Fruit fly (Drosophila melanogaster) whole organism, pupa: Measurements from ENCODE around the gene CG31792.

Source experiments
- CG10348 ChIP-seq: fragments of 200-800 bp; sonication (Bioruptor generic); IDR thresholded peaks from 2 replicates; pipeline ENCODE4 v1.3.6; 2022; ENCODE audit warnings: missing biosample characterization, missing genetic modification characterization
- CG12605 ChIP-seq: fragments of 200-800 bp; sonication (Bioruptor generic); IDR thresholded peaks from 2 replicates; pipeline ENCODE4 v1.3.6; 2022; ENCODE audit warnings: missing biosample characterization, missing genetic modification characterization
- CG13204 ChIP-seq: fragments of 200-800 bp; sonication (Bioruptor generic); optimal IDR thresholded peaks from 2 replicates; lab custom pipeline; 2018; ENCODE audit warnings: missing biosample characterization, mild to moderate bottlenecking, missing genetic modification characterization, moderate library complexity
- CG14655 ChIP-seq: fragments of 200-800 bp; sonication (Bioruptor generic); optimal IDR thresholded peaks from 3 replicates; lab custom pipeline; 2017; ENCODE audit warnings: mild to moderate bottlenecking, missing biosample characterization, missing genetic modification reagents, missing genetic modification characterization
- CG15710 ChIP-seq: fragments of 200-800 bp; sonication (Bioruptor generic); optimal IDR thresholded peaks from 2 replicates; lab custom pipeline; 2018; ENCODE audit warnings: missing biosample characterization, mild to moderate bottlenecking, missing genetic modification characterization, moderate library complexity
- CG17806 ChIP-seq: fragments of 200-800 bp; sonication (Bioruptor generic); optimal IDR thresholded peaks from 2 replicates; lab custom pipeline; 2018; ENCODE audit warnings: missing biosample characterization, mild to moderate bottlenecking, missing genetic modification characterization, moderate library complexity
- CG32121 ChIP-seq: fragments of 200-800 bp; sonication (Bioruptor generic); IDR thresholded peaks from 2 replicates; pipeline ENCODE4 v1.3.6; 2022; ENCODE audit warnings: missing biosample characterization, missing genetic modification characterization
- CG34367 ChIP-seq: fragments of 200-800 bp; sonication (Bioruptor generic); optimal IDR thresholded peaks from 2 replicates; lab custom pipeline; 2018; ENCODE audit warnings: missing biosample characterization, mild to moderate bottlenecking, missing genetic modification characterization
- CG4496 ChIP-seq: fragments of 200-800 bp; sonication (Bioruptor generic); IDR thresholded peaks from 3 replicates; pipeline ENCODE4 v1.3.6; 2022; ENCODE audit warnings: missing biosample characterization, missing genetic modification characterization
- CG8159 ChIP-seq: fragments of 200-800 bp; sonication (Bioruptor generic); optimal IDR thresholded peaks from 3 replicates; lab custom pipeline; 2018; ENCODE audit warnings: missing biosample characterization, mild to moderate bottlenecking, missing genetic modification characterization, moderate library complexity
- CG8301 ChIP-seq: fragments of 200-800 bp; sonication (Bioruptor generic); optimal IDR thresholded peaks from 2 replicates; lab custom pipeline; 2018; ENCODE audit warnings: missing biosample characterization, mild to moderate bottlenecking, missing genetic modification characterization
- CG9948 ChIP-seq: fragments of 200-800 bp; sonication (Bioruptor generic); optimal IDR thresholded peaks from 2 replicates; lab custom pipeline; 2018; ENCODE audit warnings: missing biosample characterization, mild to moderate bottlenecking, missing genetic modification characterization, moderate library complexity
- D1 ChIP-seq: fragments of 200-800 bp; sonication (Bioruptor generic); optimal IDR thresholded peaks from 2 replicates; lab custom pipeline; 2018; ENCODE audit warnings: missing biosample characterization, mild to moderate bottlenecking, missing genetic modification characterization, moderate library complexity
- EcR ChIP-seq: fragments of 200-800 bp; sonication (Bioruptor generic); optimal IDR thresholded peaks from 3 replicates; lab custom pipeline; 2019; ENCODE audit warnings: missing biosample characterization, missing genetic modification characterization, mild to moderate bottlenecking, moderate library complexity, missing genetic modification reagents
- Ets98B ChIP-seq: fragments of 200-800 bp; sonication (Bioruptor generic); IDR thresholded peaks from 2 replicates; pipeline ENCODE4 v1.3.6; 2022; ENCODE audit warnings: missing biosample characterization, missing genetic modification characterization
- Pif1A ChIP-seq: fragments of 200-800 bp; sonication (Bioruptor generic); optimal IDR thresholded peaks from 3 replicates; lab custom pipeline; 2016; ENCODE audit warnings: missing biosample characterization, missing genetic modification characterization
- Pif1B ChIP-seq: fragments of 200-800 bp; sonication (Bioruptor generic); optimal IDR thresholded peaks from 3 replicates; lab custom pipeline; 2016; ENCODE audit warnings: missing biosample characterization, missing genetic modification characterization
- Snoo ChIP-seq: fragments of 200-800 bp; sonication (Bioruptor generic); optimal IDR thresholded peaks from 3 replicates; lab custom pipeline; 2017; ENCODE audit warnings: missing biosample characterization, mild to moderate bottlenecking, missing genetic modification characterization, inconsistent platforms
- fd96Ca ChIP-seq: fragments of 200-800 bp; sonication (Bioruptor generic); IDR thresholded peaks from 3 replicates; pipeline ENCODE4 v1.3.6; 2022; ENCODE audit warnings: missing biosample characterization, missing genetic modification characterization
- gl ChIP-seq: fragments of 200-800 bp; sonication (Bioruptor generic); optimal IDR thresholded peaks from 2 replicates; lab custom pipeline; 2018; ENCODE audit warnings: missing biosample characterization, mild to moderate bottlenecking, missing genetic modification characterization
- rn ChIP-seq: fragments of 200-800 bp; sonication (Bioruptor generic); IDR thresholded peaks from 2 replicates; pipeline ENCODE4 v1.3.6; 2022; ENCODE audit warnings: missing biosample characterization, missing genetic modification characterization

The CG31792 gene

dm6 chr2L:18997148-18997547 is at the start of gene CG31792:
CG31792 (plus strand) TSS chr2L:18997448.
- TF ChIP-seq CG10348 (GFP tag; lab: Robert Waterston, UW), result no peak
- no peak for TF ChIP-seq CG15710

- TF ChIP-seq CG32121 (GFP tag; lab: Robert Waterston, UW) (peak; percentile 15; the same call in 1 of the 2 replicates), CG12605 (GFP tag; lab: Robert Waterston, UW) (no peak), EcR (peak; percentile 86)
- TF ChIP-seq, all 21 proteins: peak for 2
Measured at dm6 chr2L:18947515-18947998, 49.7 kb upstream of the CG31792 start.

- peak; percentile 86 for TF ChIP-seq CG34367 (tag; lab: Kevin White, UChicago)
- peak; percentile 75 for TF ChIP-seq Snoo (tag; lab: Kevin White, UChicago)
- TF ChIP-seq Pif1B (GFP tag; lab: Kevin White, UChicago), result peak; percentile 83
- TF ChIP-seq CG17806 (tag; lab: Kevin White, UChicago), result peak; percentile 82
- TF ChIP-seq CG13204 (GFP tag; lab: Kevin White, UChicago), result peak; percentile 80
- TF ChIP-seq CG9948 (tag; lab: Kevin White, UChicago), result peak; percentile 90
- peak; percentile 30; the same call in 1 of the 2 replicates for TF ChIP-seq Ets98B (GFP tag; lab: Robert Waterston, UW)
- no peak for TF ChIP-seq CG10348 (GFP tag; lab: Robert Waterston, UW)
- TF ChIP-seq CG8301 (tag; lab: Kevin White, UChicago), result peak; percentile 81
- TF ChIP-seq rn (GFP tag; lab: Robert Waterston, UW), result peak; percentile 50; the same call in 1 of the 2 replicates
- peak; percentile 82 for TF ChIP-seq Pif1A (GFP tag; lab: Kevin White, UChicago)
- TF ChIP-seq CG8159 (tag; lab: Kevin White, UChicago), result peak; percentile 90
- peak; percentile 15; the same call in 1 of the 3 replicates for TF ChIP-seq fd96Ca (GFP tag; lab: Robert Waterston, UW)
- TF ChIP-seq CG32121 (GFP tag; lab: Robert Waterston, UW), result 0 out of 2 replicates have a peak, but pooled peaks have one; percentile 37
- peak; percentile 80 for TF ChIP-seq CG4496 (GFP tag; lab: Robert Waterston, UW)
- TF ChIP-seq CG14655, result peak; percentile 91
- peak; percentile 42; the same call in 1 of the 2 replicates for TF ChIP-seq CG12605 (GFP tag; lab: Robert Waterston, UW)
- TF ChIP-seq D1 (tag; lab: Kevin White, UChicago), result peak; percentile 69
- no peak for TF ChIP-seq EcR
- peak; percentile 54 for TF ChIP-seq gl
- peak; percentile 94 for TF ChIP-seq CG15710
Measured at dm6 chr2L:18948065-18948723, 49.1 kb upstream of the CG31792 start.

DNA sequence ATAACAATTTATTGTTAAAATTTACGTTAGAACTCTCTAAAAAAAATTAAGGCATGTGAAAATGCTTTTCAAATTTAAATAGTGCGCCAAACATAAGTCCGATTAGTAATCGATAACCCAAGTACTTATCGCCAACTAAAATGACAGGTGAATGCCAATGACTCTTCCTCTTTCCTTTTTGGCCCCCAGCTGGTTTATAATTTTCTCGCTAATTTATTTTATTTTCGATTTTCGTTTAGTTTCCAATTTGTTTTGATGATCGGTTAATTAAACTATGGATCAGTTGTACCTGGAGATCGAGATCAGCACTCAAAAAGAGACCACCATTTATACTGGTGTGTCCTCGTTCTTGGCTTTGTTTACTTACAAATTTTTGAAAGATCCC is 48.5 kb upstream of the CG31792 start, which contains the start of gene CG10428:
TSS of gene CG10428 (plus strand) at position 161 of the 385 bp plus-strand sequence.
- no peak for TF ChIP-seq Ets98B (GFP tag; lab: Robert Waterston, UW)
- no peak for TF ChIP-seq Snoo (tag; lab: Kevin White, UChicago)
- TF ChIP-seq CG9948 (tag; lab: Kevin White, UChicago), result no peak
- TF ChIP-seq CG32121 (GFP tag; lab: Robert Waterston, UW), result no peak
- TF ChIP-seq fd96Ca (GFP tag; lab: Robert Waterston, UW), result no peak
- no peak for TF ChIP-seq EcR
- no peak for TF ChIP-seq D1 (tag; lab: Kevin White, UChicago)
- TF ChIP-seq CG12605 (GFP tag; lab: Robert Waterston, UW), result no peak
- TF ChIP-seq CG8301 (tag; lab: Kevin White, UChicago), result no peak
- TF ChIP-seq Pif1A (GFP tag; lab: Kevin White, UChicago), result no peak
- TF ChIP-seq Pif1B (GFP tag; lab: Kevin White, UChicago), result no peak
- no peak for TF ChIP-seq CG34367 (tag; lab: Kevin White, UChicago)
- no peak for TF ChIP-seq CG10348 (GFP tag; lab: Robert Waterston, UW)
- no peak for TF ChIP-seq CG15710
- no peak for TF ChIP-seq rn (GFP tag; lab: Robert Waterston, UW)
- TF ChIP-seq CG4496 (GFP tag; lab: Robert Waterston, UW), result no peak
- TF ChIP-seq CG14655, result no peak
- no peak for TF ChIP-seq gl
- TF ChIP-seq, all 21 proteins: peak for 0

DNA sequence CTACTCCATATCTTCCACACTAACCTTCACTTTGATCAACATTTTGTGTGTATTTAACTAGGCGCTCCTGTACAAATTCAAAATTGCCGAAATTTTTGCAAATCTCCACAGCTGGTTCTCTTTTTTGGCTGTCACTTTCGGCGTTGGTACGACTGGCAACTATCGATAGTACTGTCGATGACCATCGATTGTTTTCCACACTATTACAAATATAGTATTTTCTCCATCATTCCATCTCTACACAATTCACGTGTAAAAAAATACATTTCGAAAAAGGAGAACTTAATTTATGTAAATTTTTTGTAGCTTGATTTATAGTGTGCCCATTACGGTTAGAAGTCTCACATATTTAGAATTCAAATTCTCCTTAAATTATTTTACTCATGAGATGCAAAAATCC is 45.6 kb upstream of the CG31792 start, which contains the start of gene Nedd8:
TSS of gene Nedd8 (minus strand) at position 164 of the 400 bp plus-strand sequence.
- TF ChIP-seq CG34367 (tag; lab: Kevin White, UChicago) (no peak), Ets98B (GFP tag; lab: Robert Waterston, UW) (no peak), EcR (no peak), Snoo (tag; lab: Kevin White, UChicago) (no peak), CG4496 (GFP tag; lab: Robert Waterston, UW) (no peak), CG14655 (no peak), CG8159 (tag; lab: Kevin White, UChicago) (no peak), CG13204 (GFP tag; lab: Kevin White, UChicago) (no peak), rn (GFP tag; lab: Robert Waterston, UW) (no peak), CG32121 (GFP tag; lab: Robert Waterston, UW) (no peak), fd96Ca (GFP tag; lab: Robert Waterston, UW) (no peak), gl (no peak), Pif1A (GFP tag; lab: Kevin White, UChicago) (no peak), D1 (tag; lab: Kevin White, UChicago) (no peak), CG8301 (tag; lab: Kevin White, UChicago) (no peak), CG9948 (tag; lab: Kevin White, UChicago) (no peak), CG15710 (no peak)
- TF ChIP-seq, all 21 proteins: peak for 0
